Fruit fly (Drosophila melanogaster) whole organism, embryonic: Measurements from ENCODE around the gene CG6972.

Source experiments
- Blimp-1 ChIP-seq: fragments of 200-800 bp; sonication (Bioruptor generic); optimal IDR thresholded peaks from 3 replicates; lab custom pipeline; 2018; ENCODE audit warnings: missing biosample characterization, missing genetic modification characterization, mild to moderate bottlenecking, moderate library complexity, missing genetic modification reagents
- CG10267 ChIP-seq: fragments of 200-800 bp; sonication (Bioruptor generic); optimal IDR thresholded peaks from 2 replicates; lab custom pipeline; 2018; ENCODE audit warnings: missing biosample characterization, mild to moderate bottlenecking, missing genetic modification characterization, moderate library complexity
- CG10979 ChIP-seq: fragments of 200-800 bp; sonication (Bioruptor generic); optimal IDR thresholded peaks from 2 replicates; lab custom pipeline; 2018; ENCODE audit warnings: missing biosample characterization, mild to moderate bottlenecking, missing genetic modification characterization, moderate library complexity
- CG11696 ChIP-seq: fragments of 200-800 bp; sonication (Bioruptor generic); IDR thresholded peaks from 2 replicates; pipeline ENCODE4 v1.3.6; 2022; ENCODE audit warnings: missing biosample characterization, missing genetic modification characterization
- CG11723 ChIP-seq: fragments of 200-800 bp; sonication (Bioruptor generic); optimal IDR thresholded peaks from 2 replicates; lab custom pipeline; 2017; ENCODE audit warnings: missing biosample characterization, mild to moderate bottlenecking, missing genetic modification characterization
- CG12744 ChIP-seq: fragments of 200-800 bp; sonication (Bioruptor generic); optimal IDR thresholded peaks from 2 replicates; lab custom pipeline; 2016; ENCODE audit warnings: missing biosample characterization, missing genetic modification characterization
- CG13296 ChIP-seq: fragments of 200-800 bp; sonication (Bioruptor generic); optimal IDR thresholded peaks from 3 replicates; lab custom pipeline; 2018; ENCODE audit warnings: missing biosample characterization, mild to moderate bottlenecking, missing genetic modification characterization
- CG15269 ChIP-seq: fragments of 200-800 bp; sonication (Bioruptor generic); optimal IDR thresholded peaks from 2 replicates; lab custom pipeline; 2018; ENCODE audit warnings: missing biosample characterization, mild to moderate bottlenecking, missing genetic modification characterization, moderate library complexity
- CG1602 ChIP-seq: fragments of 200-800 bp; sonication (Bioruptor generic); optimal IDR thresholded peaks from 3 replicates; lab custom pipeline; 2016; ENCODE audit warnings: missing biosample characterization, missing genetic modification characterization
- CG17612 ChIP-seq: fragments of 200-800 bp; sonication (Bioruptor generic); IDR thresholded peaks from 2 replicates; pipeline ENCODE4 v1.3.6; 2022; ENCODE audit warnings: missing biosample characterization, missing genetic modification characterization
- CG2120 ChIP-seq: fragments of 200-800 bp; sonication (Bioruptor generic); optimal IDR thresholded peaks from 3 replicates; lab custom pipeline; 2016; ENCODE audit warnings: missing biosample characterization, missing genetic modification characterization
- CG31365 ChIP-seq: fragments of 200-800 bp; sonication (Bioruptor generic); optimal IDR thresholded peaks from 2 replicates; lab custom pipeline; 2018; ENCODE audit warnings: missing biosample characterization, mild to moderate bottlenecking, missing genetic modification characterization
- CG33557 ChIP-seq: fragments of 200-800 bp; sonication (Bioruptor generic); optimal IDR thresholded peaks from 2 replicates; lab custom pipeline; 2019; ENCODE audit warnings: missing biosample characterization, mild to moderate bottlenecking, missing genetic modification characterization, moderate library complexity
- CG42726 ChIP-seq: fragments of 200-800 bp; sonication (Bioruptor generic); IDR thresholded peaks from 2 replicates; pipeline ENCODE4 v1.3.6; 2022; ENCODE audit warnings: missing biosample characterization, missing genetic modification characterization; ENCODE audit not compliant: partially characterized antibody
- CG4404 ChIP-seq: fragments of 200-800 bp; sonication (Bioruptor generic); IDR thresholded peaks from 2 replicates; pipeline ENCODE4 v1.3.6; 2022; ENCODE audit warnings: missing biosample characterization, missing genetic modification characterization
- CG5180 ChIP-seq: fragments of 200-800 bp; sonication (Bioruptor generic); optimal IDR thresholded peaks from 3 replicates; lab custom pipeline; 2017; ENCODE audit warnings: missing biosample characterization, missing genetic modification characterization, mild to moderate bottlenecking, moderate library complexity, missing genetic modification reagents
- CG6175 ChIP-seq: fragments of 200-800 bp; sonication (Bioruptor generic); IDR thresholded peaks from 3 replicates; pipeline ENCODE4 v1.3.6; 2022; ENCODE audit warnings: missing biosample characterization, missing genetic modification characterization
- CG6654 ChIP-seq: fragments of 200-800 bp; sonication (Bioruptor generic); optimal IDR thresholded peaks from 2 replicates; lab custom pipeline; 2017; ENCODE audit warnings: missing biosample characterization, mild to moderate bottlenecking, missing genetic modification characterization
- CG8359 ChIP-seq: fragments of 200-800 bp; sonication (Bioruptor generic); optimal IDR thresholded peaks from 2 replicates; lab custom pipeline; 2017; ENCODE audit warnings: missing biosample characterization, mild to moderate bottlenecking, missing genetic modification characterization, borderline replicate concordance
- CG9215 ChIP-seq: fragments of 200-800 bp; sonication (Bioruptor generic); IDR thresholded peaks from 2 replicates; pipeline ENCODE4 v1.3.6; 2022; ENCODE audit warnings: missing biosample characterization, missing genetic modification characterization
- Elba2 ChIP-seq: fragments of 200-800 bp; sonication (Bioruptor generic); optimal IDR thresholded peaks from 3 replicates; lab custom pipeline; 2016; ENCODE audit warnings: missing biosample characterization, missing genetic modification characterization
- Gug ChIP-seq: fragments of 200-800 bp; sonication (Bioruptor generic); IDR thresholded peaks from 4 replicates; pipeline ENCODE4 v1.3.6; 2022; ENCODE audit warnings: missing biosample characterization, missing genetic modification characterization
- HLH3B ChIP-seq: fragments of 200-800 bp; sonication (Bioruptor generic); IDR thresholded peaks from 2 replicates; pipeline ENCODE4 v1.3.6; 2022; ENCODE audit warnings: missing biosample characterization, missing genetic modification characterization
- Oaz ChIP-seq: fragments of 200-800 bp; sonication (Bioruptor generic); IDR thresholded peaks from 2 replicates; pipeline ENCODE4 v1.3.6; 2022; ENCODE audit warnings: missing biosample characterization, missing genetic modification characterization
- Rfx ChIP-seq: fragments of 200-800 bp; sonication (Bioruptor generic); IDR thresholded peaks from 2 replicates; pipeline ENCODE4 v1.3.6; 2022; ENCODE audit warnings: missing biosample characterization, missing genetic modification characterization
- Six4 ChIP-seq: fragments of 200-800 bp; sonication (Bioruptor generic); optimal IDR thresholded peaks from 2 replicates; lab custom pipeline; 2016; ENCODE audit warnings: missing biosample characterization, missing genetic modification characterization
- Trl ChIP-seq, 3 experiments: fragments of >200 bp in 2 of 3; fragments of 200-800 bp in 1 of 3; sonication (Bioruptor generic) in 1 of 3; optimal IDR thresholded peaks; 2 replicates in 1 of 3; 3 replicates in 2 of 3; lab custom pipeline; 2016 to 2017; ENCODE audit warnings: missing biosample characterization in 1 of 3, missing genetic modification characterization in 1 of 3
- Vsx1 ChIP-seq: fragments of 200-800 bp; sonication (Bioruptor generic); optimal IDR thresholded peaks from 2 replicates; lab custom pipeline; 2017; ENCODE audit warnings: missing biosample characterization, mild to moderate bottlenecking, missing genetic modification characterization, missing genetic modification reagents
- ac ChIP-seq: fragments of 200-800 bp; sonication (Bioruptor generic); optimal IDR thresholded peaks from 3 replicates; lab custom pipeline; 2017; ENCODE audit warnings: missing biosample characterization, mild to moderate bottlenecking, missing genetic modification characterization
- caup ChIP-seq: fragments of 200-800 bp; sonication (Bioruptor generic); optimal IDR thresholded peaks from 3 replicates; lab custom pipeline; 2017; ENCODE audit warnings: missing biosample characterization, mild to moderate bottlenecking, missing genetic modification characterization, moderate library complexity; ENCODE audit not compliant: severe bottlenecking
- ci ChIP-seq: fragments of 200-800 bp; sonication (Bioruptor generic); IDR thresholded peaks from 3 replicates; pipeline ENCODE4 v1.3.6; 2022; ENCODE audit warnings: missing biosample characterization, missing genetic modification characterization
- cwo ChIP-seq: fragments of 200-800 bp; sonication (Bioruptor generic); optimal IDR thresholded peaks from 3 replicates; lab custom pipeline; 2017; ENCODE audit warnings: missing biosample characterization, missing genetic modification characterization, mild to moderate bottlenecking, moderate library complexity, missing genetic modification reagents
- disco-r ChIP-seq: fragments of 200-800 bp; sonication (Bioruptor generic); optimal IDR thresholded peaks from 2 replicates; lab custom pipeline; 2016; ENCODE audit warnings: missing biosample characterization, missing genetic modification characterization
- eve ChIP-seq, 2 experiments: fragments of >200 bp; optimal IDR thresholded peaks; 2 replicates each; lab custom pipeline; 2017; ENCODE audit warnings: missing biosample characterization in 2 of 2, missing genetic modification characterization in 2 of 2
- ham ChIP-seq: fragments of 200-800 bp; sonication (Bioruptor generic); IDR thresholded peaks from 2 replicates; pipeline ENCODE4 v1.3.6; 2022; ENCODE audit warnings: missing biosample characterization, missing genetic modification characterization
- kni ChIP-seq: fragments of 200-800 bp; sonication (Bioruptor generic); optimal IDR thresholded peaks from 3 replicates; lab custom pipeline; 2017; ENCODE audit warnings: mild to moderate bottlenecking, missing biosample characterization, missing genetic modification reagents, missing genetic modification characterization
- lola ChIP-seq, 3 experiments: fragments of >200 bp in 2 of 3; fragments of 200-800 bp in 1 of 3; sonication (Bioruptor generic) in 1 of 3; optimal IDR thresholded peaks; 2 replicates each; lab custom pipeline; 2017 to 2019; ENCODE audit warnings: missing biosample characterization in 3 of 3, missing genetic modification characterization in 3 of 3, mild to moderate bottlenecking in 1 of 3, moderate library complexity in 1 of 3
- nerfin-2 ChIP-seq: fragments of 200-800 bp; sonication (Bioruptor generic); IDR thresholded peaks from 2 replicates; pipeline ENCODE4 v1.3.6; 2022; ENCODE audit warnings: missing biosample characterization, missing genetic modification characterization; ENCODE audit not compliant: partially characterized antibody
- pfk ChIP-seq: fragments of 200-800 bp; sonication (Bioruptor generic); optimal IDR thresholded peaks from 2 replicates; lab custom pipeline; 2018; ENCODE audit warnings: missing biosample characterization, mild to moderate bottlenecking, missing genetic modification characterization, moderate library complexity
- prd ChIP-seq, 3 experiments: fragments of >200 bp in 2 of 3; fragments of 200-800 bp in 1 of 3; sonication (Bioruptor generic) in 1 of 3; optimal IDR thresholded peaks in 2 of 3; IDR thresholded peaks in 1 of 3; 2 replicates in 2 of 3; 3 replicates in 1 of 3; pipeline versions ENCODE4 v1.3.6 to Lab custom; 2017 to 2022; ENCODE audit warnings: missing biosample characterization in 1 of 3, missing genetic modification characterization in 1 of 3
- rib ChIP-seq: fragments of 200-800 bp; sonication (Bioruptor generic); IDR thresholded peaks from 2 replicates; pipeline ENCODE4 v1.3.6; 2022; ENCODE audit warnings: missing biosample characterization, missing genetic modification characterization
- sd ChIP-seq: fragments of 200-800 bp; sonication (Bioruptor generic); optimal IDR thresholded peaks from 3 replicates; lab custom pipeline; 2018; ENCODE audit warnings: missing biosample characterization, mild to moderate bottlenecking, missing genetic modification characterization, moderate library complexity
- slp2 ChIP-seq: fragments of 200-800 bp; sonication (Bioruptor generic); optimal IDR thresholded peaks from 2 replicates; lab custom pipeline; 2016; ENCODE audit warnings: missing biosample characterization, missing genetic modification characterization
- sqz ChIP-seq: fragments of 200-800 bp; sonication (Bioruptor generic); optimal IDR thresholded peaks from 3 replicates; lab custom pipeline; 2018; ENCODE audit warnings: missing biosample characterization, mild to moderate bottlenecking, missing genetic modification characterization
- tgo ChIP-seq: fragments of 200-800 bp; sonication (Bioruptor generic); IDR thresholded peaks from 3 replicates; pipeline ENCODE4 v1.3.6; 2022; ENCODE audit warnings: missing biosample characterization, missing genetic modification characterization
- trem ChIP-seq: fragments of 200-800 bp; optimal IDR thresholded peaks from 3 replicates; lab custom pipeline; 2019; ENCODE audit warnings: missing biosample characterization, mild to moderate bottlenecking, missing genetic modification characterization, moderate library complexity
- wor ChIP-seq: fragments of 200-800 bp; sonication (Bioruptor generic); IDR thresholded peaks from 2 replicates; pipeline ENCODE4 v1.3.6; 2022; ENCODE audit warnings: missing biosample characterization, missing genetic modification characterization
- zfh1 ChIP-seq: fragments of 200-800 bp; sonication (Bioruptor generic); IDR thresholded peaks from 3 replicates; pipeline ENCODE4 v1.3.6; 2022; ENCODE audit warnings: missing biosample characterization, missing genetic modification characterization

Gene CG6972

dm6 chr3R:22726771-22727455 lies 25.1 kb downstream of the CG6972 start, which contains the start of gene CG45049:
CG45049 (plus strand) TSS chr3R:22726967.
- TF ChIP-seq cwo (GFP tag; lab: Kevin White, UChicago) (no peak), prd (optimal IDR thresholded peaks at IDR 0.05; lab: Kevin White, UChicago) (no peak), prd (GFP tag; IDR thresholded peaks at IDR 0.05; lab: Robert Waterston, UW) (no peak), CG17612 (GFP tag; lab: Robert Waterston, UW) (no peak), trem (peak; percentile 4), Rfx (no peak), CG8359 (GFP tag; lab: Kevin White, UChicago) (no peak), CG31365 (tag; lab: Kevin White, UChicago) (no peak), tgo (GFP tag; lab: Robert Waterston, UW) (no peak), slp2 (GFP tag; lab: Kevin White, UChicago) (no peak), caup (no peak), zfh1 (GFP tag; lab: Robert Waterston, UW) (no peak), CG6175 (GFP tag; lab: Robert Waterston, UW) (no peak), nerfin-2 (GFP tag; lab: Robert Waterston, UW) (peak; percentile 87), CG2120 (no peak), ac (no peak), sd (tag; lab: Kevin White, UChicago) (no peak), rib (no peak), kni (peak; percentile 40), CG33557 (GFP tag; lab: Kevin White, UChicago) (no peak), CG11723 (GFP tag; lab: Kevin White, UChicago) (no peak), CG15269 (tag; lab: Kevin White, UChicago) (no peak), CG6654 (GFP tag; lab: Kevin White, UChicago) (no peak), CG1602 (GFP tag; lab: Kevin White, UChicago) (no peak), CG4404 (no peak), CG13296 (GFP tag; lab: Kevin White, UChicago) (no peak), pfk (no peak), sqz (GFP tag; lab: Kevin White, UChicago) (no peak), Six4 (GFP tag; lab: Kevin White, UChicago) (no peak), Vsx1 (GFP tag; lab: Kevin White, UChicago) (no peak), Trl (optimal IDR thresholded peaks at IDR 0.05; lab: Kevin White, UChicago) (peak in 1 of 2 experiments; percentile 69), Trl (GFP tag; optimal IDR thresholded peaks at IDR 0.05; lab: Kevin White, UChicago) (no peak), ci (GFP tag; lab: Robert Waterston, UW) (no peak), ham (GFP tag; lab: Robert Waterston, UW) (no peak), CG5180 (GFP tag; lab: Kevin White, UChicago) (no peak), wor (GFP tag; lab: Robert Waterston, UW) (no peak), CG9215 (GFP tag; lab: Robert Waterston, UW) (no peak), lola (GFP tag; optimal IDR thresholded peaks at IDR 0.05; lab: Kevin White, UChicago) (no peak), Oaz (GFP tag; lab: Robert Waterston, UW) (no peak), CG10267 (no peak), disco-r (GFP tag; lab: Kevin White, UChicago) (no peak), eve (GFP tag; optimal IDR thresholded peaks at IDR 0.05; lab: Kevin White, UChicago) (no peak), HLH3B (no peak), Blimp-1 (GFP tag; lab: Kevin White, UChicago) (no peak), CG12744 (GFP tag; lab: Kevin White, UChicago) (no peak), CG11696 (GFP tag; lab: Robert Waterston, UW) (no peak), Gug (peak; percentile 32; the same call in 1 of the 4 replicates), Elba2 (GFP tag; lab: Kevin White, UChicago) (no peak), CG10979 (tag; lab: Kevin White, UChicago) (no peak), CG42726 (GFP tag; lab: Robert Waterston, UW) (peak; percentile 94)
